Worm (Caenorhabditis elegans) whole organism, mixed stage, embryonic: ENCODE measurements around the gene F53C11.9.

ENCODE experiments used
- blmp-1 ChIP-seq: fragments of 150-350 bp; optimal IDR thresholded peaks from 2 replicates; lab custom pipeline; 2014; ENCODE audit warnings: missing biosample characterization, missing genetic modification characterization
- elt-3 ChIP-seq: fragments of 150-350 bp; optimal IDR thresholded peaks from 2 replicates; lab custom pipeline; 2014; ENCODE audit warnings: missing biosample characterization, missing genetic modification characterization
- lin-13 ChIP-seq: fragments of 150-350 bp; optimal IDR thresholded peaks from 2 replicates; lab custom pipeline; 2014; ENCODE audit warnings: missing biosample characterization, missing genetic modification characterization
- mab-5 ChIP-seq: fragments of 150-350 bp; optimal IDR thresholded peaks from 2 replicates; lab custom pipeline; 2014; ENCODE audit warnings: missing biosample characterization, missing genetic modification characterization
- pha-4 ChIP-seq: fragments of 150-350 bp; optimal IDR thresholded peaks from 2 replicates; lab custom pipeline; 2018; ENCODE audit warnings: missing biosample characterization, missing genetic modification reagents, missing genetic modification characterization
- sem-2 ChIP-seq: fragments of 200-800 bp; sonication (Bioruptor generic); optimal IDR thresholded peaks from 2 replicates; lab custom pipeline; 2018; ENCODE audit warnings: mild to moderate bottlenecking, missing genetic modification characterization, missing compliant biosample characterization
- snpc-4 ChIP-seq: fragments of 150-350 bp; optimal IDR thresholded peaks from 2 replicates; lab custom pipeline; 2014; ENCODE audit warnings: missing biosample characterization, missing genetic modification characterization
- ztf-11 ChIP-seq: fragments of 150-350 bp; optimal IDR thresholded peaks from 2 replicates; lab custom pipeline; 2014; ENCODE audit warnings: missing biosample characterization, missing genetic modification characterization

DNA sequence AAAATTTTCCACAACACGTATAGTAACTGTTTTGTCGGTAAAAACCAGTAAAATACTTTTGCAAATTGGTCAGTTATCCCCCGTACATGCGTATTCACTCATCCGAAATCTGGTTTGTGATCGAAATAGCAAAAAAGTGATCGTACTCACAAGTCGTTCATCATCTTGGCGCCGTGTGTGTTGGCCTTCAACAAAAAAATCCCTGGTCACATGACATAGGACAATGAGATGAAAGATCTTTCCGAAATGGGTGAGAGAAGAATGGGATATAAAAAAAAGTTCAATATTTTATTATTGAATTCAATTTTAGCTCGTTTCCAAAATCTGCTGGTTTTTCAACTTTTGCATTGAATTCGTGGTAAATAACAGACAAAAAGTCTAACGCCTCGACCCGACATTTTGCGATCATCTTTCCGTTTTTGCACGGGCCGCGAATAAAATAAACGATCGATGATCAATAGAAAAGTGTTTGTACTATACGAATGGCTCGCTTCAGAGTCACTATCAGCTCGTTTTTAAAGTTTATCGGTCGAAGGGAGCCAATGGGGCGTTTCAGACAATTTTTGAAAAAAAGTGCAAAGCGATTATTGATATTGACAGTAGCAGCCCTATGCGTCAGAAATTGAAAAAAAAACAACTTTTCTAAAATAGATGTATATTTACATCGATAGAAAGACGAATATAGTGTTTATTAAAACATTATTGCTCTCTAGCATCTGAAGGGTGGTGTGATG, 10.3 kb downstream of the F53C11.9 start:
- TF ChIP-seq snpc-4 (tag; lab: Kevin White, UChicago) (no peak), ztf-11 (tag; lab: Kevin White, UChicago) (no peak), elt-3 (tag; lab: Kevin White, UChicago) (no peak), mab-5 (tag; lab: Kevin White, UChicago) (no peak), lin-13 (no peak), blmp-1 (tag; lab: Kevin White, UChicago) (no peak), sem-2 (GFP tag; lab: Kevin White, UChicago) (no peak), pha-4 (tag; lab: Kevin White, UChicago) (no peak)
